Fruit fly (Drosophila melanogaster): Measurements from ENCODE around the gene CG6628.

dm6 chr3L:10186893-10187292, 20.1 kb upstream of the CG6628 start:
- TF ChIP-seq Lpt (GFP tag; optimal IDR thresholded peaks at IDR 0.05) (no peak), acj6 (GFP tag; optimal IDR thresholded peaks at IDR 0.05) (no peak), CG6276 (GFP tag; optimal IDR thresholded peaks at IDR 0.05) (no peak), Hr39 (GFP tag; optimal IDR thresholded peaks at IDR 0.05) (no peak), CG9139 (GFP tag; optimal IDR thresholded peaks at IDR 0.05) (no peak), CG6792 (GFP tag; optimal IDR thresholded peaks at IDR 0.05) (no peak), CG16779 (tag; optimal IDR thresholded peaks at IDR 0.05) (no peak), ss (GFP tag; optimal IDR thresholded peaks at IDR 0.05) (no peak), dsx (GFP tag; optimal IDR thresholded peaks at IDR 0.05; ENCODE audit: poor library complexity, severe bottlenecking) (no peak), CG6163 (GFP tag; IDR thresholded peaks at IDR 0.05) (no peak), CG11902 (GFP tag; optimal IDR thresholded peaks at IDR 0.05) (no peak)
